Worm (Caenorhabditis elegans) whole organism, mixed stage, embryonic: ENCODE measurements around the gene sym-1.

Experiments
- elt-1 ChIP-seq: sonication (generic microtip); optimal IDR thresholded peaks from 2 replicates; lab custom pipeline; 2017; ENCODE audit warnings: missing genetic modification characterization, mild to moderate bottlenecking, missing compliant biosample characterization, antibody characterized with exemption, moderate library complexity, borderline replicate concordance; ENCODE audit not compliant: insufficient read depth
- hlh-1 ChIP-seq: fragments of 150-350 bp; optimal IDR thresholded peaks from 2 replicates; lab custom pipeline; 2014; ENCODE audit warnings: missing biosample characterization, missing genetic modification reagents, missing genetic modification characterization
- nhr-12 ChIP-seq: fragments of 150-350 bp; optimal IDR thresholded peaks from 2 replicates; lab custom pipeline; 2014; ENCODE audit warnings: missing biosample characterization, missing genetic modification characterization
- nhr-237 ChIP-seq: fragments of 150-350 bp; optimal IDR thresholded peaks from 2 replicates; lab custom pipeline; 2014; ENCODE audit warnings: missing biosample characterization, missing genetic modification characterization
- pha-4 ChIP-seq: fragments of 150-350 bp; optimal IDR thresholded peaks from 2 replicates; lab custom pipeline; 2018; ENCODE audit warnings: missing biosample characterization, missing genetic modification reagents, missing genetic modification characterization
- snpc-4 ChIP-seq: fragments of 150-350 bp; optimal IDR thresholded peaks from 2 replicates; lab custom pipeline; 2014; ENCODE audit warnings: missing biosample characterization, missing genetic modification characterization
- unc-62 ChIP-seq: fragments of 150-350 bp; optimal IDR thresholded peaks from 2 replicates; lab custom pipeline; 2014; ENCODE audit warnings: missing biosample characterization, missing genetic modification reagents, missing genetic modification characterization

- TF ChIP-seq nhr-237 (tag; lab: Kevin White, UChicago) (no peak), nhr-12 (tag; lab: Kevin White, UChicago) (no peak), unc-62 (no peak), snpc-4 (tag; lab: Kevin White, UChicago) (no peak), hlh-1 (no peak), pha-4 (tag; lab: Kevin White, UChicago) (no peak), elt-1 (tag; lab: Kevin White, UChicago) (no peak)
These were observed 39.8 kb downstream of the sym-1 start for ce11 chrX:14621207-14621606.
